Worm (Caenorhabditis elegans): ENCODE measurements around the gene F53C3.1.

The F53C3.1 gene

DNA sequence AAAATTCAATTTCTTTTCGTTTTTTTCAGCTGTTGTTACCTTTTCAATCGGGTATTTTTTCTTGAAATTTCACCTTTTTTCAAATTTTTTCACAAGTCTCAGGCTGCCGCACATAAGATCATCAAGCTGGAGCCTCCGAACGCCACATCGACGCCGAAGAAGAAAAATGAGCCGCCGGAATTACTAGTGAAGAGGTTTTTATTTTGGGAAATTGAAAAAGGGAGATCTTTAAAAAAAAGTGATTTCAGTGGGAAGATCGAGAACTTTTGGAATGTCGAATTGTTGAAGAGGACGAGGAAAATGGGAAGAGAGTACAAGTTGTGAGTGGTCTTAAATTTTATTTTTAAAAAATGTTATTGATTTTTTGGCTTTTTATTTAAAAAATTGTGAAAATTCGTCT lies 38.3 kb downstream of the F53C3.1 start, which contains the start of gene sea-2:
TSS of gene sea-2 (plus strand) at position 301 of the 400 bp plus-strand sequence.
- no peak for TF ChIP-seq ham-2 (GFP tag; optimal IDR thresholded peaks at IDR 0.05)
- TF ChIP-seq zip-8 (tag; optimal IDR thresholded peaks at IDR 0.05): no peak

DNA sequence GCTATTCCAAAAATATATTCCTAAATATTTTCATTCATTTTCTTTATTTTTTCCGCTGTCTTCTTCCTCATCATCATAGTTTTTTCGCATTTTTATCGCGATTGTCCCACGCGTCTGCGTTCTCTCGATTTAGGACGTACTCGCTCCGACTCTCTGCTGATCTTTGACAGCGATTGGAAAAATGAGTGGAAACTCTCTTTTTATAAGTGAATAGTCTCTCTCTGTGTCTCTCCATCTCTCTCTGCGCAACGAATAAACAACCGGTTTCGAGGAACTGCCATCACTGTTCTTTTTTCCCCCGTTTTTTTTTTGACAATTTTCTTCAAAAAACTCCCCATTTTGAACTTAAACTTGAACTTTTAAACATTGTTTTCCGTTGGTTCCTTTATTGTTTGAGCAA lies 39.5 kb downstream of the F53C3.1 start:
- TF ChIP-seq hlh-1 (tag; optimal IDR thresholded peaks at IDR 0.05): no peak
- TF ChIP-seq sptf-1 (tag; optimal IDR thresholded peaks at IDR 0.05): no peak
- TF ChIP-seq sem-2 (GFP tag; optimal IDR thresholded peaks at IDR 0.05): no peak
- no peak for TF ChIP-seq elt-3 (tag; optimal IDR thresholded peaks at IDR 0.05)
- no peak for TF ChIP-seq nhr-2 (tag; optimal IDR thresholded peaks at IDR 0.05)
- no peak for TF ChIP-seq zip-8 (tag; optimal IDR thresholded peaks at IDR 0.05)
- no peak for TF ChIP-seq unc-62 (GFP tag; optimal IDR thresholded peaks at IDR 0.05)

DNA sequence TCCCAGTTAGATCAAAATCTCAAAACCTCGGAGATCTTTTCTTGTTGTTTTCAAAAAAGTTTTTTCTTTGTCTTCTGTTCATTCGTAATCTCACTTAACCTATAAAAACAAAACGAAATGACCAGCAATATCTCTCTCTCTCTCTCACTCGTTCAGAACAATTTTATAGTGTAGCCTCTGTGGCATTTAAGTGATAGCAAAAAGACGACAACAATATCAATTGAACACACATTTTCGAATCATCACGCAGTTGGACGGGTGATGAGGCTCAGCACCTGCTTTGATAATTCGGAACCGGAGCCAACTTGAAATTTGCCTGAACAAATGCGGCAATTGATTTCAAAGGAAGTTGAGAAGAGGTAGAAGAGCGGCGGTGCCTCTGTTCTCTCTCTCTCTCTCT lies 40.6 kb downstream of the F53C3.1 start:
- TF ChIP-seq snpc-4 (tag; optimal IDR thresholded peaks at IDR 0.05): no peak
- TF ChIP-seq ces-1 (GFP tag; optimal IDR thresholded peaks at IDR 0.05): no peak
- no peak for TF ChIP-seq nhr-237 (tag; optimal IDR thresholded peaks at IDR 0.05)
- TF ChIP-seq zip-8 (tag; optimal IDR thresholded peaks at IDR 0.05): no peak
- no peak for TF ChIP-seq unc-39 (tag; optimal IDR thresholded peaks at IDR 0.05)
- no peak for TF ChIP-seq ceh-83 (GFP tag; optimal IDR thresholded peaks at IDR 0.05)
- TF ChIP-seq ham-2 (GFP tag; optimal IDR thresholded peaks at IDR 0.05): no peak

DNA sequence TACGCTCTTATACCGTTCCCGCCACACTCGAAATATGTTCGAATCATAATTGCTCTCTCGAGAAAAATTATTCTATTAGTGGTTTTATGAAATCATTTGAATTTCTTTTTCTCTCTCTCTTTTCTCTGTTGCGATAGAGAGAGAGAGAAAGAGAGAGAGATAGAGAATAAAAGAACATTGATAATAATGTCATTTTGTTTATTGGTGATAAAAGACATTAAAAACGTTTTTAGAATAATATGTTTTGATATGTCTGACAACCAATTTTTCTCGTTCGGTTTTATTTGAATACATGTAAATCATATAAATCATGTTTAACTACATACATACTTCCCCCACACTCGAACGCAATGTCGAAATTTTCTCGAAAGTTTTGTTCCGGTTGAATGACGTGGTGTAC lies 41.2 kb downstream of the F53C3.1 start:
- TF ChIP-seq ceh-43 (GFP tag; optimal IDR thresholded peaks at IDR 0.05): no peak

DNA sequence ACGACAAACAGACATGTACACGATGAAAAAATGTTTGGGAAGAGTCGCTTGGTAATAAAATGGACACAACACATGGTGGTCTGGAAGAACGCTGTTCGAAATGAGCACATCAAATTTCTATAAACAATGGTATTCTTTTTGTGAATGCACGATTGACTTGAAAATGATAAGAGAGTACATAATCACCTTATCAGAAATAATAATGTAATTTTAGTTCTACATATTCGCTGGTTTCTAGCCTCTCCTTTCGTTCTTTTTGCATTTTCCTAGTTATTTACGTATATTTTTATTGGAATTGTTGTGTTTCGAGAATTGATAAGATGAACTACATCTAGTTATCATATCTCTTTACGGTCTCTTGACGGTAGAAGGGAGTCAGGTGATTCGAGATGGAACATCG lies 42.2 kb downstream of the F53C3.1 start:
- no peak for TF ChIP-seq nhr-28 (tag; optimal IDR thresholded peaks at IDR 0.05)
- TF ChIP-seq M03D4.4 (tag; optimal IDR thresholded peaks at IDR 0.05): no peak
- no peak for TF ChIP-seq snpc-4 (tag; optimal IDR thresholded peaks at IDR 0.05)
- TF ChIP-seq mls-2 (tag; optimal IDR thresholded peaks at IDR 0.05): no peak
- TF ChIP-seq elt-1 (tag; optimal IDR thresholded peaks at IDR 0.05; ENCODE audit: borderline replicate concordance, insufficient read depth): no peak
- no peak for TF ChIP-seq lsy-2 (tag; optimal IDR thresholded peaks at IDR 0.05)
- TF ChIP-seq ceh-39 (tag; optimal IDR thresholded peaks at IDR 0.05): no peak
- no peak for TF ChIP-seq mep-1 (tag; optimal IDR thresholded peaks at IDR 0.05)
- no peak for TF ChIP-seq mab-5 (tag; optimal IDR thresholded peaks at IDR 0.05)
- no peak for TF ChIP-seq ceh-83 (GFP tag; optimal IDR thresholded peaks at IDR 0.05)
- no peak for TF ChIP-seq elt-3 (tag; optimal IDR thresholded peaks at IDR 0.05)
- no peak for TF ChIP-seq drap-1 (GFP tag; optimal IDR thresholded peaks at IDR 0.05)
- no peak for TF ChIP-seq ces-1 (GFP tag; optimal IDR thresholded peaks at IDR 0.05)

DNA sequence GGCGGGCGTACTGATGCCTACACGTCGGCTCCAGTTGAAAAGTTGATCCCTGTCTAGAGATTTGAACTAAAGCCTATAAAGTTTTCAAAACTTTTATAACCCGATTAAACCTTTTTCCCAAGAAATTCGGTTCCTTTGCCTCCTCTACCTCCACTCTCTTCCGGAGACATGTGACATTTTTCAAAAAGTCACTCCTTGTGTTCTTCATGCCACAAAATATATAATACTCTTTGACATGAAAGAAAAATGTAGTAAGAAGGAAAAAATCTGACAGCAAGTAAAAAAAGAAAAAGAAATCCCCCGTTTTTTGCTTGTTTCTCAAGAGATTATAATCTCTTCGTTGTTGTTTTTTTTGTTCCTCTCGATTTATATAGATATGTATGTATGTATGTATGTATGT lies 43.0 kb downstream of the F53C3.1 start:
- TF ChIP-seq blmp-1 (tag; optimal IDR thresholded peaks at IDR 0.05) (no peak), lin-13 (tag; optimal IDR thresholded peaks at IDR 0.05) (no peak), hlh-1 (tag; optimal IDR thresholded peaks at IDR 0.05) (no peak), zip-8 (tag; optimal IDR thresholded peaks at IDR 0.05) (no peak), lin-32 (GFP tag; optimal IDR thresholded peaks at IDR 0.05) (no peak), M03D4.4 (tag; optimal IDR thresholded peaks at IDR 0.05) (no peak), nhr-2 (tag; optimal IDR thresholded peaks at IDR 0.05) (no peak), sem-2 (GFP tag; optimal IDR thresholded peaks at IDR 0.05) (no peak), drap-1 (GFP tag; optimal IDR thresholded peaks at IDR 0.05) (no peak), unc-120 (tag; optimal IDR thresholded peaks at IDR 0.05; ENCODE audit: poor library complexity, severe bottlenecking) (no peak), cnd-1 (tag; optimal IDR thresholded peaks at IDR 0.05) (no peak), ces-1 (GFP tag; optimal IDR thresholded peaks at IDR 0.05) (no peak), nhr-12 (tag; optimal IDR thresholded peaks at IDR 0.05) (no peak), tbx-8 (GFP tag; optimal IDR thresholded peaks at IDR 0.05) (no peak), mep-1 (tag; optimal IDR thresholded peaks at IDR 0.05) (no peak), mls-2 (tag; optimal IDR thresholded peaks at IDR 0.05) (no peak), pha-4 (tag; optimal IDR thresholded peaks at IDR 0.05) (no peak), unc-62 (GFP tag; optimal IDR thresholded peaks at IDR 0.05) (no peak)
